Worm (Caenorhabditis elegans): ENCODE measurements around the gene F18E9.8.

The F18E9.8 gene

ce11 chrX:8585837-8586236 is 4.5 kb upstream of the F18E9.8 start, which contains the start of gene F18E9.3:
Gene F18E9.3, plus strand, starts transcription at chrX:8586147.
- no peak for TF ChIP-seq unc-62 (GFP tag; optimal IDR thresholded peaks at IDR 0.05)

DNA sequence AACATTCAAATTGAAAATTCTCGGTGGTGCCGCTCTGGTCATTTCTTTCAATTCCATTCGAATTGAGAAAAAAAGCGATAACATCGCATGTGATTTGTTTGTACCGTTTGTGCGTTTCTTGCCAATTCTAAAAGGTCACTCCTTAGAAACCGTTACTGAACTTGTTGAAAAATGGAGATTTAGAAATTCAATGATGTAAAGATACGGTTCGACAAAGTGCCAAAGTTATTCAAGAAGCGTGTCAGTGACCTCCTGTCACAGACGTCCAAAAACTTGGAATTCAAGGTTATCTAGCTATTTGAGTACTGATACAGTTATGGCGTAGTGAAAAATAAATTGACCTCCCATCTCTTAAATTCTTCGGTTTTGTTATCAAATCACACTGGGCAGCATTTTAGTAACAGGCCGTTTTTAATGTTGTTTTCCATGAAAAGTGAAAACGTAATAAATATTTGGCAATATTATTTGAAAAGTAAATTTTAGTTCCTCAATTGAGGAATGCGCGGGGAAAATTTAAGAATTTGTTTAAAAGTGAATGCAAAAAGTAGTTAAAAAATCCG is 3.6 kb upstream of the F18E9.8 start:
- TF ChIP-seq hlh-1 (tag; optimal IDR thresholded peaks at IDR 0.05) (no peak), lin-32 (GFP tag; optimal IDR thresholded peaks at IDR 0.05) (no peak), drap-1 (GFP tag; optimal IDR thresholded peaks at IDR 0.05) (no peak), mep-1 (tag; optimal IDR thresholded peaks at IDR 0.05) (no peak), nhr-2 (tag; optimal IDR thresholded peaks at IDR 0.05) (no peak), unc-62 (GFP tag; optimal IDR thresholded peaks at IDR 0.05) (no peak), ceh-39 (tag; optimal IDR thresholded peaks at IDR 0.05) (no peak), lin-13 (tag; optimal IDR thresholded peaks at IDR 0.05) (no peak), ceh-43 (GFP tag; optimal IDR thresholded peaks at IDR 0.05) (no peak)

ce11 chrX:8582767-8583360 is 1.5 kb upstream of the F18E9.8 start:
- TF ChIP-seq sptf-1 (tag; optimal IDR thresholded peaks at IDR 0.05) (no peak), ces-1 (GFP tag; optimal IDR thresholded peaks at IDR 0.05) (no peak), ceh-43 (GFP tag; optimal IDR thresholded peaks at IDR 0.05) (no peak), lin-13 (tag; optimal IDR thresholded peaks at IDR 0.05) (no peak), mab-5 (tag; optimal IDR thresholded peaks at IDR 0.05) (no peak), blmp-1 (tag; optimal IDR thresholded peaks at IDR 0.05) (no peak), cnd-1 (tag; optimal IDR thresholded peaks at IDR 0.05) (no peak), unc-62 (GFP tag; optimal IDR thresholded peaks at IDR 0.05) (no peak), flh-1 (GFP tag; optimal IDR thresholded peaks at IDR 0.05) (no peak), tbx-8 (GFP tag; optimal IDR thresholded peaks at IDR 0.05) (no peak), unc-120 (tag; optimal IDR thresholded peaks at IDR 0.05; ENCODE audit: poor library complexity, severe bottlenecking) (no peak), hlh-1 (tag; optimal IDR thresholded peaks at IDR 0.05) (no peak), ceh-39 (tag; optimal IDR thresholded peaks at IDR 0.05) (no peak), unc-39 (tag; optimal IDR thresholded peaks at IDR 0.05) (no peak), nhr-2 (tag; optimal IDR thresholded peaks at IDR 0.05) (no peak), nhr-12 (tag; optimal IDR thresholded peaks at IDR 0.05) (no peak), pha-4 (tag; optimal IDR thresholded peaks at IDR 0.05) (no peak)

DNA sequence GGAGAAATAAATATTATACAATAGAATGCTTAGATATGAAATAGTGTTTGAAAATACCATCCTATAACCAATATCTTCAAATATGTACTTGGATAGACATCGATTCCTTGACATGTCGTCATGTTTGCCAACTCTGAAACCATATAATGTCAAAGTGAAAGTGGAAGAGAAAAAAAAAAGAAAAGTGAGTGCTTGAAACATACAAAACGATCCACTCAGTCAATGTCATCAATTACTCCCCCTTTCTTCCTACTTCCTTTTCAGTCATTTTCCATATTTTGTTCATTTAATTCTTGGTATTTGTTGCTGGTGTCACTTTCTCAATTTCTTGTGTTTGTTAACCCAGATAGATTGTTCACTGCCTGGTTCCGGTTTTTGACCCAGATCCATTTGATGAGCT is 1.1 kb downstream of the F18E9.8 start, which contains the start of gene F18E9.4:
TSS of gene F18E9.4 (plus strand) at position 301 of the 400 bp plus-strand sequence.
- TF ChIP-seq M03D4.4 (tag; optimal IDR thresholded peaks at IDR 0.05) (no peak), flh-1 (GFP tag; optimal IDR thresholded peaks at IDR 0.05) (no peak), ztf-11 (tag; optimal IDR thresholded peaks at IDR 0.05) (no peak), bed-3 (GFP tag; optimal IDR thresholded peaks at IDR 0.05) (no peak), elt-1 (tag; optimal IDR thresholded peaks at IDR 0.05; ENCODE audit: borderline replicate concordance, insufficient read depth) (no peak), nhr-28 (tag; optimal IDR thresholded peaks at IDR 0.05) (no peak), tbx-8 (GFP tag; optimal IDR thresholded peaks at IDR 0.05) (no peak), unc-39 (tag; optimal IDR thresholded peaks at IDR 0.05) (no peak), zip-8 (tag; optimal IDR thresholded peaks at IDR 0.05) (no peak), nhr-237 (tag; optimal IDR thresholded peaks at IDR 0.05) (no peak), nhr-76 (tag; optimal IDR thresholded peaks at IDR 0.05) (no peak), unc-120 (tag; optimal IDR thresholded peaks at IDR 0.05; ENCODE audit: poor library complexity, severe bottlenecking) (no peak), unc-62 (GFP tag; optimal IDR thresholded peaks at IDR 0.05) (no peak), mls-2 (tag; optimal IDR thresholded peaks at IDR 0.05) (no peak)

DNA sequence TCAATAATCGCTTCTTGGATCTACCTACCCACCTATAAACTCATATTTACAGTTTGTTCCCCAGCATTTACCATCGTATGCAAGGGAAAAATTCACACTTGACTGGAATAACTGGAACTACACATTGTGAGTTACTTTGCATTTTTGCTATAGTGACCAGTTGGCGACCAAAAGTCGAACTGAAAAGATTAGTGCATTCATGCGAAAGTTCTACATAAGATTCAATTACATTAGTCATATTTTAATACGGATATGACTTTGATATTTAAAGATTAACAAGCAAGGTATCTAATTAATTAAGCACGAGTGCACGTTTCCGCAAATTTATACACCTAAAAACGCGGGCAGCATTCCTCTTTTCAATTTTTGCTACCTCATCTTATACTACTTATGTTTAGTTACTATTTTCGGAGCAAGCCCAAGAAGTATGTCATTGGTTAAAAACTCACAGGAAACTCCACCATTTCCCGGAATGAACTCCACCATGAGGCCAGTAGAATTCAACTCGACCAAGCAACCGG is 10.3 kb downstream of the F18E9.8 start, which contains the start of gene jmjd-3.1:
TSS of gene jmjd-3.1 (plus strand) at position 51 of the 521 bp plus-strand sequence.
- TF ChIP-seq lin-32 (GFP tag; optimal IDR thresholded peaks at IDR 0.05) = no peak
- no peak for TF ChIP-seq bed-3 (GFP tag; optimal IDR thresholded peaks at IDR 0.05)
- TF ChIP-seq nhr-12 (tag; optimal IDR thresholded peaks at IDR 0.05) = no peak
- no peak for TF ChIP-seq mls-2 (tag; optimal IDR thresholded peaks at IDR 0.05)
- TF ChIP-seq nhr-28 (tag; optimal IDR thresholded peaks at IDR 0.05) = no peak
- no peak for TF ChIP-seq nhr-76 (tag; optimal IDR thresholded peaks at IDR 0.05)
- TF ChIP-seq hlh-1 (tag; optimal IDR thresholded peaks at IDR 0.05) = no peak
- no peak for TF ChIP-seq ham-2 (GFP tag; optimal IDR thresholded peaks at IDR 0.05)
- no peak for TF ChIP-seq M03D4.4 (tag; optimal IDR thresholded peaks at IDR 0.05)
- no peak for TF ChIP-seq pha-4 (tag; optimal IDR thresholded peaks at IDR 0.05)

Data from whole organism, mixed stage, embryonic.